Worm (Caenorhabditis elegans): Measurements from ENCODE around the gene Y51H7C.12.

DNA sequence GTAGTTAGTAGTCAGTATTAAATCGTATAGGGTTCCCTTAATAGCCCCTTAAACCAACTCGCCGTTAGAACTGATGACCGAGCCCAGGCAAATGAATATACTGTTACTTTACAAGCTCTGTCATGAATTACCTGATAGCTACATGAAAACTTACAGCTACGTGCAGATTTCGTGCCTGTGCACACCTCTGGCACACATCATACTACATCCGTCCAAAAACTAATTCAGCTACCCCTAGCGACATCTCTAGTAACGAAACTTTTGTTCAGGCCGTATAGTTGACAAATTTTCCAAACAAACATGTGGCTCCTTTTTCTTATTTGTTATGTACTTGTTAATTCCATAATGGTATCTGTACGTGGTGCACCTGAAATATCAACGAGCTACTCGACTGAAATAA is 46.4 kb downstream of the Y51H7C.12 start, which contains the start of gene F54D12.1:
- TF ChIP-seq cog-1 (tag; optimal IDR thresholded peaks at IDR 0.05) (no peak), T22C8.4 (GFP tag; IDR thresholded peaks at IDR 0.05) (no peak), ztf-29 (GFP tag; IDR thresholded peaks at IDR 0.05) (no peak), tab-1 (GFP tag; IDR thresholded peaks at IDR 0.05) (no peak), ztf-23 (GFP tag; IDR thresholded peaks at IDR 0.05) (no peak), flt-1 (GFP tag; IDR thresholded peaks at IDR 0.05) (no peak), med-1 (GFP tag; optimal IDR thresholded peaks at IDR 0.05; ENCODE audit: insufficient read depth) (no peak), ref-1 (GFP tag; conservative IDR thresholded peaks at IDR 0.05) (no peak)
